Worm (Caenorhabditis elegans) whole organism, L4 larva: ENCODE results near the gene rmh-2.

Experiments
- F26F4.8 ChIP-seq: fragments of 200-800 bp; sonication (Bioruptor generic); conservative IDR thresholded peaks from 2 replicates; pipeline ENCODE4 v1.3.6; 2022; ENCODE audit warnings: missing genetic modification characterization, missing compliant biosample characterization
- F44E2.7 ChIP-seq: fragments of 200-800 bp; sonication (Bioruptor generic); IDR thresholded peaks from 2 replicates; pipeline ENCODE4 v2.1.2; 2022; ENCODE audit warnings: missing genetic modification characterization, missing compliant biosample characterization
- R02D3.7 ChIP-seq: fragments of 150-350 bp; sonication (generic microtip); optimal IDR thresholded peaks from 3 replicates; lab custom pipeline; 2014; ENCODE audit warnings: missing biosample characterization, missing genetic modification characterization
- Y105C5A.15 ChIP-seq: fragments of 200-800 bp; sonication (Bioruptor generic); IDR thresholded peaks from 2 replicates; pipeline ENCODE4 v1.3.6; 2022; ENCODE audit warnings: missing genetic modification characterization, missing compliant biosample characterization
- Y5F2A.4 ChIP-seq: fragments of 200-800 bp; sonication (Bioruptor generic); optimal IDR thresholded peaks from 2 replicates; lab custom pipeline; 2018; ENCODE audit warnings: mild to moderate bottlenecking, missing genetic modification characterization, missing compliant biosample characterization
- aha-1 ChIP-seq: fragments of 150-350 bp; peaks from one replicate; lab custom pipeline; 2014; ENCODE audit warnings: missing biosample characterization, missing genetic modification characterization
- aly-2 ChIP-seq: sonication (generic microtip); optimal IDR thresholded peaks from 2 replicates; lab custom pipeline; 2018; ENCODE audit warnings: missing biosample characterization, missing genetic modification characterization
- ama-1 ChIP-seq: fragments of 150-350 bp; optimal IDR thresholded peaks from 2 replicates; lab custom pipeline; 2014; ENCODE audit warnings: inconsistent platforms, mixed read lengths
- ceh-20 ChIP-seq: fragments of 200-800 bp; sonication (Bioruptor generic); IDR thresholded peaks from 2 replicates; pipeline ENCODE4 v1.3.6; 2022; ENCODE audit warnings: missing genetic modification reagents, missing genetic modification characterization, missing compliant biosample characterization
- ceh-32 ChIP-seq: sonication (generic microtip); optimal IDR thresholded peaks from 2 replicates; lab custom pipeline; 2016; ENCODE audit warnings: mild to moderate bottlenecking, missing genetic modification characterization, missing compliant biosample characterization; ENCODE audit not compliant: poor library complexity
- ceh-62 ChIP-seq: sonication (generic microtip); optimal IDR thresholded peaks from 2 replicates; lab custom pipeline; 2017; ENCODE audit warnings: missing biosample characterization, missing genetic modification characterization
- ceh-82 ChIP-seq: sonication (generic microtip); optimal IDR thresholded peaks from 2 replicates; lab custom pipeline; 2017; ENCODE audit warnings: missing biosample characterization, missing genetic modification characterization
- ces-1 ChIP-seq: fragments of 150-350 bp; sonication (generic microtip); optimal IDR thresholded peaks from 4 replicates; lab custom pipeline; 2014; ENCODE audit warnings: missing biosample characterization, missing genetic modification reagents, missing genetic modification characterization
- ctbp-1 ChIP-seq: fragments of 200-800 bp; sonication (Bioruptor generic); IDR thresholded peaks from 2 replicates; pipeline ENCODE4 v1.3.6; 2022; ENCODE audit warnings: missing genetic modification reagents, missing genetic modification characterization, missing compliant biosample characterization
- daf-16 ChIP-seq, 3 experiments: sonication (generic microtip); optimal IDR thresholded peaks; 2 replicates each; lab custom pipeline; 2016 to 2017; ENCODE audit warnings: missing genetic modification characterization in 3 of 3, missing genetic modification reagents in 3 of 3, mild to moderate bottlenecking in 2 of 3, missing compliant biosample characterization in 2 of 3, missing biosample characterization in 1 of 3, moderate library complexity in 1 of 3
- daf-8 ChIP-seq: fragments of 200-800 bp; sonication (Bioruptor generic); IDR thresholded peaks from 2 replicates; pipeline ENCODE4 v1.3.6; 2022; ENCODE audit warnings: missing genetic modification characterization, missing compliant biosample characterization
- dmd-6 ChIP-seq: fragments of 200-800 bp; sonication (Bioruptor generic); IDR thresholded peaks from 2 replicates; pipeline ENCODE4 v1.3.6; 2022; ENCODE audit warnings: missing genetic modification reagents, missing genetic modification characterization, missing compliant biosample characterization
- dmd-9 ChIP-seq: fragments of 200-800 bp; sonication (Bioruptor generic); IDR thresholded peaks from 2 replicates; pipeline ENCODE4 v1.3.6; 2022; ENCODE audit warnings: missing genetic modification reagents, missing genetic modification characterization, missing compliant biosample characterization
- dpl-1 ChIP-seq: fragments of 150-350 bp; optimal IDR thresholded peaks from 2 replicates; lab custom pipeline; 2014; ENCODE audit warnings: missing biosample characterization, missing genetic modification reagents, missing genetic modification characterization
- duxl-1 ChIP-seq: sonication (generic microtip); optimal IDR thresholded peaks from 2 replicates; lab custom pipeline; 2016; ENCODE audit warnings: mild to moderate bottlenecking, missing genetic modification characterization, moderate library complexity, missing compliant biosample characterization; ENCODE audit not compliant: poor library complexity
- gei-8 ChIP-seq: fragments of 200-800 bp; sonication (Bioruptor generic); optimal IDR thresholded peaks from 2 replicates; lab custom pipeline; 2018; ENCODE audit warnings: mild to moderate bottlenecking, missing genetic modification characterization, missing compliant biosample characterization
- hlh-11 ChIP-seq: fragments of 200-800 bp; sonication (Bioruptor generic); optimal IDR thresholded peaks from 2 replicates; lab custom pipeline; 2018; ENCODE audit warnings: mild to moderate bottlenecking, missing genetic modification characterization, missing compliant biosample characterization
- hlh-30 ChIP-seq: sonication (generic microtip); optimal IDR thresholded peaks from 2 replicates; lab custom pipeline; 2017; ENCODE audit warnings: antibody characterized with exemption, mild to moderate bottlenecking, missing genetic modification characterization, missing compliant biosample characterization; ENCODE audit not compliant: insufficient read depth
- hmg-1.1 ChIP-seq: fragments of 200-800 bp; sonication (Bioruptor generic); IDR thresholded peaks from 2 replicates; pipeline ENCODE4 v1.3.6; 2022; ENCODE audit warnings: missing genetic modification reagents, missing genetic modification characterization, missing compliant biosample characterization
- jun-1 ChIP-seq: fragments of 150-350 bp; optimal IDR thresholded peaks from 2 replicates; lab custom pipeline; 2014; ENCODE audit warnings: missing biosample characterization, missing genetic modification reagents, missing genetic modification characterization
- lim-7 ChIP-seq: fragments of 200-800 bp; sonication (Bioruptor generic); IDR thresholded peaks from 2 replicates; pipeline ENCODE4 v1.3.6; 2022; ENCODE audit warnings: missing genetic modification characterization, missing compliant biosample characterization
- lin-1 ChIP-seq: fragments of 200-800 bp; sonication (Bioruptor generic); IDR thresholded peaks from 2 replicates; pipeline ENCODE4 v1.3.6; 2022; ENCODE audit warnings: missing genetic modification reagents, missing genetic modification characterization, missing compliant biosample characterization
- lin-38 ChIP-seq: fragments of 200-800 bp; sonication (Bioruptor generic); IDR thresholded peaks from 2 replicates; pipeline ENCODE4 v1.3.6; 2022; ENCODE audit warnings: missing genetic modification reagents, missing genetic modification characterization, missing compliant biosample characterization
- lin-39 ChIP-seq: fragments of 150-350 bp; optimal IDR thresholded peaks from 2 replicates; lab custom pipeline; 2014; ENCODE audit warnings: missing biosample characterization, missing genetic modification reagents, missing genetic modification characterization
- lsy-2 ChIP-seq, 2 experiments: fragments of 150-350 bp in 1 of 2; sonication (generic microtip) in 1 of 2; optimal IDR thresholded peaks; 2 replicates each; lab custom pipeline; 2014 to 2017; ENCODE audit warnings: missing biosample characterization in 2 of 2, missing genetic modification characterization in 2 of 2
- madf-5 ChIP-seq, 2 experiments: fragments of 200-800 bp; sonication (Bioruptor generic); IDR thresholded peaks; 2 replicates each; pipeline ENCODE4 v1.3.6; 2022; ENCODE audit warnings: missing compliant biosample characterization in 2 of 2, missing genetic modification characterization in 2 of 2
- mxl-2 ChIP-seq: fragments of 200-800 bp; sonication (Bioruptor generic); conservative IDR thresholded peaks from 2 replicates; pipeline ENCODE4 v1.3.6; 2022; ENCODE audit warnings: missing genetic modification reagents, missing genetic modification characterization, missing compliant biosample characterization
- nhr-10 ChIP-seq: fragments of 150-350 bp; optimal IDR thresholded peaks from 2 replicates; lab custom pipeline; 2014; ENCODE audit warnings: missing biosample characterization, missing genetic modification characterization
- nhr-11 ChIP-seq: fragments of 150-350 bp; optimal IDR thresholded peaks from 2 replicates; lab custom pipeline; 2014; ENCODE audit warnings: missing biosample characterization, missing genetic modification characterization
- nhr-25 ChIP-seq: sonication (generic microtip); optimal IDR thresholded peaks from 2 replicates; lab custom pipeline; 2017; ENCODE audit warnings: missing genetic modification characterization, mild to moderate bottlenecking, missing compliant biosample characterization, antibody characterized with exemption, moderate library complexity, borderline replicate concordance; ENCODE audit not compliant: insufficient read depth
- nhr-28 ChIP-seq: fragments of 150-350 bp; optimal IDR thresholded peaks from 2 replicates; lab custom pipeline; 2014; ENCODE audit warnings: missing biosample characterization, missing genetic modification characterization
- nhr-42 ChIP-seq: fragments of 200-800 bp; sonication (Bioruptor generic); IDR thresholded peaks from 2 replicates; pipeline ENCODE4 v1.3.6; 2022; ENCODE audit warnings: missing genetic modification characterization, missing compliant biosample characterization
- nhr-48 ChIP-seq: sonication (generic microtip); optimal IDR thresholded peaks from 2 replicates; lab custom pipeline; 2016; ENCODE audit warnings: mild to moderate bottlenecking, missing genetic modification characterization, missing compliant biosample characterization
- nhr-6 ChIP-seq: fragments of 150-350 bp; optimal IDR thresholded peaks from 2 replicates; lab custom pipeline; 2014; ENCODE audit warnings: missing biosample characterization, missing genetic modification characterization
- nhr-76 ChIP-seq: fragments of 150-350 bp; optimal IDR thresholded peaks from 2 replicates; lab custom pipeline; 2014; ENCODE audit warnings: missing biosample characterization, missing genetic modification characterization
- nhr-77 ChIP-seq: fragments of 150-350 bp; optimal IDR thresholded peaks from 2 replicates; lab custom pipeline; 2014; ENCODE audit warnings: missing biosample characterization, missing genetic modification characterization
- pha-4 ChIP-seq, 2 experiments: fragments of 150-350 bp in 1 of 2; fragments of 200-800 bp in 1 of 2; sonication (Bioruptor generic) in 1 of 2; IDR thresholded peaks in 1 of 2; optimal IDR thresholded peaks in 1 of 2; 2 replicates each; pipeline versions ENCODE4 v1.3.6 to Lab custom; 2014 to 2022; ENCODE audit warnings: missing genetic modification characterization in 2 of 2, missing genetic modification reagents in 2 of 2, missing biosample characterization in 1 of 2, missing compliant biosample characterization in 1 of 2
- php-3 ChIP-seq: fragments of 200-800 bp; sonication (Bioruptor generic); IDR thresholded peaks from 2 replicates; pipeline ENCODE4 v1.3.6; 2022; ENCODE audit warnings: missing genetic modification reagents, missing genetic modification characterization, missing compliant biosample characterization
- pqm-1 ChIP-seq: sonication (generic microtip); optimal IDR thresholded peaks from 2 replicates; lab custom pipeline; 2017; ENCODE audit warnings: missing biosample characterization, missing genetic modification characterization
- set-16 ChIP-seq: fragments of 200-800 bp; sonication (Bioruptor generic); IDR thresholded peaks from 2 replicates; pipeline ENCODE4 v1.3.6; 2022; ENCODE audit warnings: missing genetic modification reagents, missing genetic modification characterization, missing compliant biosample characterization
- skn-1 ChIP-seq: fragments of 150-350 bp; optimal IDR thresholded peaks from 2 replicates; lab custom pipeline; 2014; ENCODE audit warnings: missing biosample characterization, missing genetic modification characterization
- spr-3 ChIP-seq: fragments of 200-800 bp; sonication (Bioruptor generic); optimal IDR thresholded peaks from 2 replicates; lab custom pipeline; 2018; ENCODE audit warnings: mild to moderate bottlenecking, missing genetic modification characterization, missing compliant biosample characterization
- unc-62 ChIP-seq, 3 experiments: fragments of 150-350 bp in 1 of 3; sonication (generic microtip); optimal IDR thresholded peaks in 2 of 3; peaks in 1 of 3; 1 replicate in 1 of 3; 2 replicates in 2 of 3; lab custom pipeline; 2014 to 2017; ENCODE audit warnings: missing biosample characterization in 3 of 3, missing genetic modification characterization in 3 of 3, missing genetic modification reagents in 3 of 3, missing genotype in 1 of 3
- vab-7 ChIP-seq: fragments of 200-800 bp; sonication (Bioruptor generic); IDR thresholded peaks from 2 replicates; pipeline ENCODE4 v1.3.6; 2022; ENCODE audit warnings: missing genetic modification reagents, missing genetic modification characterization, missing compliant biosample characterization
- ztf-11 ChIP-seq: fragments of 150-350 bp; optimal IDR thresholded peaks from 2 replicates; lab custom pipeline; 2014; ENCODE audit warnings: missing biosample characterization, missing genetic modification characterization
- ztf-7 ChIP-seq: fragments of 150-350 bp; optimal IDR thresholded peaks from 2 replicates; lab custom pipeline; 2014; ENCODE audit warnings: missing biosample characterization, missing genetic modification characterization

rmh-2 gene

DNA sequence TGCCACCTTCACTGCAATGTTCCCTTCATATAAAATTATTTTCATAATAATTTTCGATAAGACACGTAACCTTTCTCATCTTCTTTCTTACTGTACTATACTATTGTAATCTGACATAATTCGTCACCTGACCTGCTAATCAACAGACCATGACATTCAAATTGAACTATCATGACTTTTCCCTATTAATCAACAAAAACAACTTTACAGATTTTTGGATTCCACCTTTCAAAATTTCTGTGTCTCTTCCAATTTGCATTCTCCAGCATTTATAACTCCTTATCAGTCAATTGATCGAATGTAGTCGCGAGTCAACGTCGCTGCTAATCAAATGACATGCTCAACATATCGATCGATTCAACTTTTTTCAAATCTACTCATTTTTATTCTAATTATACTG lies 40.9 kb downstream of the rmh-2 start, which contains the start of gene fshr-1 (continued):
- TF ChIP-seq Y5F2A.4, result no peak
- no peak for TF ChIP-seq dpl-1 (GFP tag; lab: Kevin White, UChicago)
- no peak for TF ChIP-seq lin-38 (GFP tag; lab: Robert Waterston, UW)
- 0 out of 2 replicates have a peak, but pooled peaks have one; percentile 37 for TF ChIP-seq php-3 (GFP tag; lab: Robert Waterston, UW)
- TF ChIP-seq lin-39 (tag; lab: Kevin White, UChicago), result no peak
- peak; percentile 53 for TF ChIP-seq nhr-28 (tag; lab: Kevin White, UChicago)
- TF ChIP-seq dmd-9 (GFP tag; lab: Robert Waterston, UW), result no peak
- TF ChIP-seq ceh-62 (tag; lab: Kevin White, UChicago), result no peak
- TF ChIP-seq duxl-1 (tag; lab: Kevin White, UChicago), result no peak
- no peak for TF ChIP-seq pha-4 (GFP tag; IDR thresholded peaks at IDR 0.05; lab: Robert Waterston, UW)
- no peak for TF ChIP-seq pha-4 (tag; optimal IDR thresholded peaks at IDR 0.05; lab: Kevin White, UChicago)
- TF ChIP-seq hmg-1.1, result no peak
- TF ChIP-seq Y105C5A.15, result no peak
- TF ChIP-seq set-16 (GFP tag; lab: Robert Waterston, UW), result no peak
- TF ChIP-seq lin-1, result no peak
- TF ChIP-seq lim-7 (GFP tag; lab: Robert Waterston, UW), result no peak
- no peak for TF ChIP-seq nhr-10
- peak; percentile 67 for TF ChIP-seq hlh-11 (tag; lab: Kevin White, UChicago)
- TF ChIP-seq ces-1 (GFP tag; lab: Kevin White, UChicago), result no peak
- no peak for TF ChIP-seq ztf-11 (tag; lab: Kevin White, UChicago)
- no peak for TF ChIP-seq ceh-82 (tag; lab: Kevin White, UChicago)
- TF ChIP-seq hlh-30 (tag; lab: Kevin White, UChicago), result peak; percentile 54
- TF ChIP-seq daf-16 (GFP tag; optimal IDR thresholded peaks at IDR 0.05; lab: Kevin White, UChicago), result no peak
- TF ChIP-seq daf-16 (tag; optimal IDR thresholded peaks at IDR 0.05; lab: Kevin White, UChicago), result peak; percentile 98
- no peak for TF ChIP-seq nhr-42 (GFP tag; lab: Robert Waterston, UW)
- no peak for TF ChIP-seq nhr-6 (tag; lab: Kevin White, UChicago)
- TF ChIP-seq F44E2.7 (GFP tag; lab: Robert Waterston, UW), result no peak
- TF ChIP-seq spr-3 (GFP tag; lab: Kevin White, UChicago), result no peak
- no peak for TF ChIP-seq madf-5 (GFP tag; IDR thresholded peaks at IDR 0.05; lab: Robert Waterston, UW)
- peak; percentile 27 for TF ChIP-seq dmd-6
- no peak for TF ChIP-seq ztf-7 (tag; lab: Kevin White, UChicago)
- no peak for TF ChIP-seq vab-7 (GFP tag; lab: Robert Waterston, UW)
- no peak for TF ChIP-seq ama-1 (lab: Kevin White, UChicago)
- TF ChIP-seq skn-1, result no peak
- TF ChIP-seq pqm-1, result peak; percentile 35
- no peak for TF ChIP-seq mxl-2 (GFP tag; lab: Robert Waterston, UW)
- TF ChIP-seq aly-2 (tag; lab: Kevin White, UChicago), result no peak
- TF ChIP-seq nhr-76 (tag; lab: Kevin White, UChicago), result no peak
- no peak for TF ChIP-seq R02D3.7
- TF ChIP-seq lsy-2 (tag; optimal IDR thresholded peaks at IDR 0.05; lab: Kevin White, UChicago), result no peak
- no peak for TF ChIP-seq daf-8 (GFP tag; lab: Robert Waterston, UW)
- TF ChIP-seq ceh-20 (GFP tag; lab: Robert Waterston, UW), result no peak
- TF ChIP-seq ceh-32 (tag; lab: Kevin White, UChicago), result no peak
- TF ChIP-seq nhr-48 (tag; lab: Kevin White, UChicago), result no peak
- no peak for TF ChIP-seq jun-1 (tag; lab: Kevin White, UChicago)
- TF ChIP-seq F26F4.8 (GFP tag; lab: Robert Waterston, UW), result no peak
- TF ChIP-seq gei-8, result no peak
- TF ChIP-seq aha-1 (tag; lab: Kevin White, UChicago), result peak; percentile 27
- no peak for TF ChIP-seq unc-62 (GFP tag; optimal IDR thresholded peaks at IDR 0.05 in 1 of 2; lab: Kevin White, UChicago)
- TF ChIP-seq unc-62 (tag; optimal IDR thresholded peaks at IDR 0.05; lab: Kevin White, UChicago), result no peak
- TF ChIP-seq nhr-25 (tag; lab: Kevin White, UChicago), result no peak
- no peak for TF ChIP-seq nhr-11 (tag; lab: Kevin White, UChicago)
- peak; percentile 21 for TF ChIP-seq nhr-77 (tag; lab: Kevin White, UChicago)
- no peak for TF ChIP-seq ctbp-1 (GFP tag; lab: Robert Waterston, UW)
